1 fruit fly cellular context compared by ENCODE assay signal in the genomic region with DNA sequence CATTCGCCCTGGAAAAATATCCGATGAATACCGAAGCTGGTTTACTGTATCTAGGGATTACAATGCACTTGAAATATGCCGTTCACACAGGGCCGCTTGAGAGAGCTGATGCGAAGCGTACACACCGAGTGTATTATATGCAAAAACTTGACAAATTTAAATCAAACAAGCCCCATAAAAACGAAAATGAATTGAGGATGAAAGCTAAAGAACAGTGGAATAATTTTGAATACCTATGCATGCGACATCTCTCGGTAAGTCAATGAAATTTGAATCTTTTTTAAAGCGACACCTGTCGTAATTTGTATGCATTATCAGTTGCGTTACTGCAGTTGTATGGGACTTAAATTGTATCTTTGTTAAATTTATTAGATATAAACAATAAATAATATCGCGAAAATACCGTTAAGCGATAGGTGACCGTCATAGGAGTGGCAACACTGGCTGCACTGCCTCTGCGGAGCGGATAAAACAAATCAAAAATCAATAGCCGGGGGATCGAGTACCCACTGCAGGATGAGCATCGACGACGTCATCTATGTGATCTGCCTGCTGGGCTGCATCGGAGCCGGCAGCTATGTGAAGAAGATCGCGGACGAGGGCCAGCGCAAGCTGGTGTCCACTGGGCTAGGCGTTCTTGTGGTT.
A peak's percentile ranks its signal among the peaks of the same experiment; 100 is the strongest.
TF ChIP-seq lines count a peak whose summit lies in the region.

TSS of gene frj (plus strand) at position 98 of the 645 bp plus-strand sequence.

TF ChIP-seq in whole organism, embryonic, 481 proteins besides CTCF, POLR2A, EP300 and RAD21 (continued from another document and continues in another):
- TF ChIP-seq CG8765 (GFP tag; IDR thresholded peaks at IDR 0.05; lab: Robert Waterston, UW) (peak; percentile 60; the same call in 1 of the 2 replicates), Doc3 (GFP tag; IDR thresholded peaks at IDR 0.05; lab: Robert Waterston, UW; ENCODE audit: partially characterized antibody) (0 out of 3 replicates have a peak, but pooled peaks have one; percentile 59), Dip2 (GFP tag; IDR thresholded peaks at IDR 0.05; lab: Robert Waterston, UW) (no peak), row (GFP tag; IDR thresholded peaks at IDR 0.05; lab: Robert Waterston, UW) (peak; percentile 90), CG12071 (GFP tag; optimal IDR thresholded peaks at IDR 0.05; lab: Kevin White, UChicago) (no peak), crp (GFP tag; optimal IDR thresholded peaks at IDR 0.05; lab: Kevin White, UChicago) (peak in 1 of 2 experiments; percentile 33), ara (GFP tag; IDR thresholded peaks at IDR 0.05; lab: Robert Waterston, UW) (no peak), CG17912 (GFP tag; optimal IDR thresholded peaks at IDR 0.05; lab: Kevin White, UChicago) (peak; percentile 26), Six4 (GFP tag; optimal IDR thresholded peaks at IDR 0.05; lab: Kevin White, UChicago) (peak; percentile 32), CG15514 (GFP tag; optimal IDR thresholded peaks at IDR 0.05; lab: Kevin White, UChicago) (peak; percentile 68), knrl (GFP tag; IDR thresholded peaks at IDR 0.05; lab: Robert Waterston, UW; ENCODE audit: partially characterized antibody) (peak; percentile 78), Fer3 (tag; optimal IDR thresholded peaks at IDR 0.05; lab: Kevin White, UChicago) (peak; percentile 41), Bdp1 (GFP tag; optimal IDR thresholded peaks at IDR 0.05; lab: Kevin White, UChicago) (peak; percentile 60), CG14014 (GFP tag; IDR thresholded peaks at IDR 0.05; lab: Robert Waterston, UW) (peak; percentile 64), Hmx (GFP tag; optimal IDR thresholded peaks at IDR 0.05; lab: Kevin White, UChicago) (no peak), pb (GFP tag; optimal IDR thresholded peaks at IDR 0.05; lab: Kevin White, UChicago) (peak; percentile 41), CG11696 (GFP tag; IDR thresholded peaks at IDR 0.05; lab: Robert Waterston, UW) (no peak), CG3838 (GFP tag; optimal IDR thresholded peaks at IDR 0.05; lab: Kevin White, UChicago) (peak; percentile 54), Gsc (GFP tag; IDR thresholded peaks at IDR 0.05; lab: Robert Waterston, UW) (no peak), ssp (GFP tag; IDR thresholded peaks at IDR 0.05; lab: Robert Waterston, UW) (peak; percentile 99), pfk (GFP tag; optimal IDR thresholded peaks at IDR 0.05; lab: Kevin White, UChicago) (no peak), CG12391 (tag; optimal IDR thresholded peaks at IDR 0.05; lab: Kevin White, UChicago) (peak; percentile 73), fd96Cb (tag; optimal IDR thresholded peaks at IDR 0.05; lab: Kevin White, UChicago) (peak; percentile 52), C15 (GFP tag; IDR thresholded peaks at IDR 0.05; lab: Robert Waterston, UW) (no peak), Dip3 (GFP tag; optimal IDR thresholded peaks at IDR 0.05; lab: Kevin White, UChicago) (peak; percentile 61), bigmax (GFP tag; optimal IDR thresholded peaks at IDR 0.05; lab: Kevin White, UChicago) (no peak), Tbp (GFP tag; optimal IDR thresholded peaks at IDR 0.05; lab: Kevin White, UChicago) (no peak), YL-1 (GFP tag; optimal IDR thresholded peaks at IDR 0.05; lab: Kevin White, UChicago) (peak; percentile 51), CG11723 (GFP tag; optimal IDR thresholded peaks at IDR 0.05; lab: Kevin White, UChicago) (peak; percentile 9), Med (GFP tag; lab: Kevin White, UChicago) (peak; percentile 93), CG9727 (GFP tag; optimal IDR thresholded peaks at IDR 0.05; lab: Kevin White, UChicago) (peak; percentile 75), Stat92E (GFP tag; optimal IDR thresholded peaks at IDR 0.05; lab: Kevin White, UChicago) (peak in 2 of 3 experiments; percentile 47 to 54), D19B (GFP tag; optimal IDR thresholded peaks at IDR 0.05; lab: Kevin White, UChicago) (peak; percentile 4), BEAF-32 (GFP tag; optimal IDR thresholded peaks at IDR 0.05; lab: Kevin White, UChicago) (peak; percentile 95), CG4707 (GFP tag; optimal IDR thresholded peaks at IDR 0.05; lab: Kevin White, UChicago) (no peak), run (tag; optimal IDR thresholded peaks at IDR 0.05; lab: Kevin White, UChicago) (no peak), NfI (GFP tag; optimal IDR thresholded peaks at IDR 0.05; lab: Kevin White, UChicago) (peak; percentile 48), CG2129 (GFP tag; IDR thresholded peaks at IDR 0.05; lab: Robert Waterston, UW; ENCODE audit: partially characterized antibody) (no peak), CG13123 (GFP tag; optimal IDR thresholded peaks at IDR 0.05; lab: Kevin White, UChicago) (peak; percentile 33), Elba2 (GFP tag; optimal IDR thresholded peaks at IDR 0.05; lab: Kevin White, UChicago) (no peak), amos (GFP tag; IDR thresholded peaks at IDR 0.05; lab: Robert Waterston, UW; ENCODE audit: partially characterized antibody) (peak; percentile 66; the same call in 1 of the 2 replicates), usp (GFP tag; optimal IDR thresholded peaks at IDR 0.05; lab: Kevin White, UChicago) (no peak), lola (GFP tag; optimal IDR thresholded peaks at IDR 0.05; lab: Kevin White, UChicago) (peak in 2 of 3 experiments; percentile 26 to 91), CG12236 (GFP tag; optimal IDR thresholded peaks at IDR 0.05; lab: Kevin White, UChicago) (peak; percentile 31), danr (GFP tag; IDR thresholded peaks at IDR 0.05; lab: Robert Waterston, UW) (no peak), CG1024 (GFP tag; IDR thresholded peaks at IDR 0.05; lab: Robert Waterston, UW) (peak; percentile 79), Max (GFP tag; optimal IDR thresholded peaks at IDR 0.05; lab: Kevin White, UChicago) (peak; percentile 29), klu (GFP tag; IDR thresholded peaks at IDR 0.05; lab: Robert Waterston, UW) (peak; percentile 48; the same call in 1 of the 2 replicates), CG8924 (tag; optimal IDR thresholded peaks at IDR 0.05; lab: Kevin White, UChicago) (peak; percentile 60), CG10274 (GFP tag; optimal IDR thresholded peaks at IDR 0.05; lab: Kevin White, UChicago) (no peak), sr (GFP tag; IDR thresholded peaks at IDR 0.05; lab: Robert Waterston, UW) (0 out of 3 replicates have a peak, but pooled peaks have one; percentile 12), esg (GFP tag; conservative IDR thresholded peaks at IDR 0.05; lab: Robert Waterston, UW) (peak; percentile 56), CG17568 (GFP tag; optimal IDR thresholded peaks at IDR 0.05; lab: Kevin White, UChicago) (peak; percentile 26), ro (GFP tag; IDR thresholded peaks at IDR 0.05; lab: Robert Waterston, UW) (no peak), cas (GFP tag; IDR thresholded peaks at IDR 0.05; lab: Robert Waterston, UW) (peak; percentile 17; the same call in 1 of the 2 replicates), CG16815 (GFP tag; optimal IDR thresholded peaks at IDR 0.05; lab: Kevin White, UChicago) (peak; percentile 61), TFAM (GFP tag; optimal IDR thresholded peaks at IDR 0.05; lab: Kevin White, UChicago) (no peak), h (optimal IDR thresholded peaks at IDR 0.05; lab: Kevin White, UChicago) (no peak), CG8359 (GFP tag; optimal IDR thresholded peaks at IDR 0.05; lab: Kevin White, UChicago; ENCODE audit: borderline replicate concordance) (no peak), Hey (tag; optimal IDR thresholded peaks at IDR 0.05; lab: Kevin White, UChicago) (no peak), sisA (GFP tag; IDR thresholded peaks at IDR 0.05; lab: Robert Waterston, UW) (peak; percentile 68), CG3995 (GFP tag; optimal IDR thresholded peaks at IDR 0.05; lab: Kevin White, UChicago) (peak; percentile 59), trem (tag; optimal IDR thresholded peaks at IDR 0.05; lab: Kevin White, UChicago) (peak; percentile 78), p53 (GFP tag; optimal IDR thresholded peaks at IDR 0.05; lab: Kevin White, UChicago) (peak; percentile 60), CG7928 (GFP tag; optimal IDR thresholded peaks at IDR 0.05; lab: Kevin White, UChicago) (peak; percentile 54), CG15479 (GFP tag; optimal IDR thresholded peaks at IDR 0.05; lab: Kevin White, UChicago) (no peak), pros (GFP tag; optimal IDR thresholded peaks at IDR 0.05; lab: Kevin White, UChicago) (no peak), HLH3B (GFP tag; IDR thresholded peaks at IDR 0.05; lab: Robert Waterston, UW) (peak; percentile 64), mam (GFP tag; optimal IDR thresholded peaks at IDR 0.05; lab: Kevin White, UChicago) (peak; percentile 80), CG30403 (GFP tag; optimal IDR thresholded peaks at IDR 0.05; lab: Kevin White, UChicago) (peak; percentile 78), dmrt11E (tag; optimal IDR thresholded peaks at IDR 0.05; lab: Kevin White, UChicago) (peak; percentile 46), lmd (GFP tag; IDR thresholded peaks at IDR 0.05; lab: Robert Waterston, UW) (peak; percentile 76), repo (GFP tag; optimal IDR thresholded peaks at IDR 0.05; lab: Kevin White, UChicago) (peak; percentile 27), scrt (GFP tag; optimal IDR thresholded peaks at IDR 0.05; lab: Kevin White, UChicago) (no peak), croc (GFP tag; conservative IDR thresholded peaks at IDR 0.05; lab: Robert Waterston, UW) (peak; percentile 30; the same call in 1 of the 3 replicates), wdn (GFP tag; IDR thresholded peaks at IDR 0.05; lab: Robert Waterston, UW) (no peak; the same call in 1 of the 2 replicates), CG6254 (GFP tag; optimal IDR thresholded peaks at IDR 0.05; lab: Kevin White, UChicago) (peak; percentile 10), Lhr (GFP tag; optimal IDR thresholded peaks at IDR 0.05; lab: Kevin White, UChicago) (peak; percentile 92), Bgb (GFP tag; IDR thresholded peaks at IDR 0.05; lab: Robert Waterston, UW; ENCODE audit: partially characterized antibody) (peak; percentile 59; the same call in 1 of the 2 replicates), CG11504 (tag; optimal IDR thresholded peaks at IDR 0.05; lab: Kevin White, UChicago) (no peak), az2 (GFP tag; optimal IDR thresholded peaks at IDR 0.05; lab: Kevin White, UChicago) (peak; percentile 53), Dad (GFP tag; optimal IDR thresholded peaks at IDR 0.05; lab: Kevin White, UChicago) (peak; percentile 37), Atf-2 (GFP tag; optimal IDR thresholded peaks at IDR 0.05; lab: Kevin White, UChicago) (peak; percentile 45), sim (GFP tag; IDR thresholded peaks at IDR 0.05; lab: Robert Waterston, UW) (no peak), hb (GFP tag; IDR thresholded peaks at IDR 0.05; lab: Robert Waterston, UW; ENCODE audit: partially characterized antibody) (peak; percentile 57; the same call in 2 of the 3 replicates), CG9215 (GFP tag; IDR thresholded peaks at IDR 0.05; lab: Robert Waterston, UW) (peak; percentile 64), unc-4 (GFP tag; IDR thresholded peaks at IDR 0.05; lab: Robert Waterston, UW; ENCODE audit: partially characterized antibody) (peak; percentile 63), CG34376 (GFP tag; optimal IDR thresholded peaks at IDR 0.05; lab: Kevin White, UChicago) (peak; percentile 37), Pdp1 (GFP tag; optimal IDR thresholded peaks at IDR 0.05; lab: Kevin White, UChicago) (peak; percentile 56 to 65), HmgZ (tag; optimal IDR thresholded peaks at IDR 0.05; lab: Kevin White, UChicago) (peak; percentile 49), vnd (GFP tag; IDR thresholded peaks at IDR 0.05; lab: Robert Waterston, UW; ENCODE audit: partially characterized antibody) (0 out of 3 replicates have a peak, but pooled peaks have one; percentile 18), NFAT (GFP tag; IDR thresholded peaks at IDR 0.05; lab: Robert Waterston, UW) (peak; percentile 61), CG9817 (tag; optimal IDR thresholded peaks at IDR 0.05; lab: Kevin White, UChicago) (peak; percentile 62), Xrp1 (GFP tag; IDR thresholded peaks at IDR 0.05; lab: Robert Waterston, UW) (peak; percentile 59; the same call in 1 of the 2 replicates), sna (GFP tag; IDR thresholded peaks at IDR 0.05; lab: Robert Waterston, UW; ENCODE audit: partially characterized antibody) (peak; percentile 68), Kr (GFP tag; optimal IDR thresholded peaks at IDR 0.05; lab: Kevin White, UChicago) (no peak), tio (GFP tag; optimal IDR thresholded peaks at IDR 0.05; lab: Kevin White, UChicago) (no peak), CG11247 (GFP tag; IDR thresholded peaks at IDR 0.05; lab: Robert Waterston, UW) (peak; percentile 56), stc (GFP tag; IDR thresholded peaks at IDR 0.05; lab: Robert Waterston, UW) (0 out of 2 replicates have a peak, but pooled peaks have one; percentile 5), Ada2b (GFP tag; IDR thresholded peaks at IDR 0.05; lab: Robert Waterston, UW) (peak; percentile 31; the same call in 1 of the 2 replicates), trh (GFP tag; optimal IDR thresholded peaks at IDR 0.05; lab: Kevin White, UChicago) (no peak), Mrtf (GFP tag; IDR thresholded peaks at IDR 0.05; lab: Robert Waterston, UW) (peak; percentile 67), Meics (GFP tag; optimal IDR thresholded peaks at IDR 0.05; lab: Kevin White, UChicago) (peak; percentile 29), Xbp1 (GFP tag; optimal IDR thresholded peaks at IDR 0.05; lab: Kevin White, UChicago) (peak; percentile 83), CG14710 (tag; optimal IDR thresholded peaks at IDR 0.05; lab: Kevin White, UChicago) (peak; percentile 97), ci (GFP tag; IDR thresholded peaks at IDR 0.05; lab: Robert Waterston, UW) (peak; percentile 57), Optix (GFP tag; IDR thresholded peaks at IDR 0.05; lab: Robert Waterston, UW) (peak; percentile 63; the same call in 2 of the 3 replicates), CG8388 (GFP tag; optimal IDR thresholded peaks at IDR 0.05; lab: Kevin White, UChicago) (peak; percentile 45), gfzf (GFP tag; optimal IDR thresholded peaks at IDR 0.05; lab: Kevin White, UChicago) (peak; percentile 95), wor (GFP tag; IDR thresholded peaks at IDR 0.05; lab: Robert Waterston, UW) (no peak), aop (GFP tag; IDR thresholded peaks at IDR 0.05; lab: Robert Waterston, UW) (peak; percentile 31; the same call in 1 of the 2 replicates), Sry-β (GFP tag; optimal IDR thresholded peaks at IDR 0.05; lab: Kevin White, UChicago) (no peak), Jarid2 (GFP tag; optimal IDR thresholded peaks at IDR 0.05; lab: Kevin White, UChicago) (no peak), CG42726 (GFP tag; IDR thresholded peaks at IDR 0.05; lab: Robert Waterston, UW; ENCODE audit: partially characterized antibody) (peak; percentile 59; the same call in 1 of the 2 replicates), CG7271 (tag; optimal IDR thresholded peaks at IDR 0.05; lab: Kevin White, UChicago) (no peak), CG10979 (tag; optimal IDR thresholded peaks at IDR 0.05; lab: Kevin White, UChicago) (peak; percentile 48), dmrt99B (tag; optimal IDR thresholded peaks at IDR 0.05; lab: Kevin White, UChicago) (peak; percentile 53), shn (GFP tag; optimal IDR thresholded peaks at IDR 0.05; lab: Kevin White, UChicago) (peak; percentile 69), CG8089 (GFP tag; optimal IDR thresholded peaks at IDR 0.05; lab: Kevin White, UChicago) (peak; percentile 70)
